Fruit fly (Drosophila melanogaster) whole organism, embryonic: ENCODE data around the gene CG12301.

Experiments used
- CG11695 ChIP-seq: fragments of 200-800 bp; sonication (Bioruptor generic); IDR thresholded peaks from 3 replicates; pipeline ENCODE4 v1.3.6; 2022; ENCODE audit warnings: missing biosample characterization, missing genetic modification characterization
- CG9797 ChIP-seq: fragments of 200-800 bp; sonication (Bioruptor generic); optimal IDR thresholded peaks from 3 replicates; lab custom pipeline; 2018; ENCODE audit warnings: missing biosample characterization, mild to moderate bottlenecking, missing genetic modification characterization
- MTF-1 ChIP-seq: fragments of 200-800 bp; sonication (Bioruptor generic); optimal IDR thresholded peaks from 2 replicates; lab custom pipeline; 2018; ENCODE audit warnings: missing biosample characterization, mild to moderate bottlenecking, missing genetic modification characterization, borderline replicate concordance
- Sin3A ChIP-seq: fragments of >200 bp; optimal IDR thresholded peaks from 2 replicates; lab custom pipeline; 2018
- Spps ChIP-seq: fragments of 200-800 bp; sonication (Bioruptor generic); optimal IDR thresholded peaks from 2 replicates; lab custom pipeline; 2018; ENCODE audit warnings: missing biosample characterization, mild to moderate bottlenecking, missing genetic modification characterization
- Taf1 ChIP-seq: fragments of 200-800 bp; sonication (Bioruptor generic); IDR thresholded peaks from 2 replicates; pipeline ENCODE4 v1.3.6; 2022; ENCODE audit warnings: missing biosample characterization, missing genetic modification characterization
- br ChIP-seq: fragments of >200 bp; optimal IDR thresholded peaks from 2 replicates; lab custom pipeline; 2017
- tgo ChIP-seq: fragments of 200-800 bp; sonication (Bioruptor generic); IDR thresholded peaks from 3 replicates; pipeline ENCODE4 v1.3.6; 2022; ENCODE audit warnings: missing biosample characterization, missing genetic modification characterization

DNA sequence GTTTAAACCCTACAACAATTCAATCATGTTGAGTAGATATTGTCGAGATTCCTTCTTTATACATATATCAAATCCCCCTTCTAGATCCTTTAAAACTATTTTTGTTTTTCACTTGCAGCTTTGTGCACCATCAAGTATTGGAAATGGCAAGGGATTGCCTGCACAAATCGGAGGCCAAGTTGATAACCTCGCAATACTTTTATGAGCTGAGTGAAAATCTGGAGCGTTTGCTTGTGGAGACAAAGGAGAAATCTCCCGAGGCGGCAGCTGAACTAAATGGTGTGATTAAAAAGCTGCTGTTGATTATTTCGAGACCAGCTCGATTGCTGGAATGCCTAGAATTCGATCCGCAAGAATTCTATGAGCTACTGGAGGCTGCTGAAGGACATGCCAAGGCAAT, 10.0 kb upstream of the CG12301 start:
- TF ChIP-seq Taf1 (no peak), Sin3A (lab: Kevin White, UChicago) (no peak), MTF-1 (GFP tag; lab: Kevin White, UChicago) (no peak), CG11695 (GFP tag; lab: Robert Waterston, UW) (no peak), tgo (GFP tag; lab: Robert Waterston, UW) (no peak), br (lab: Kevin White, UChicago) (no peak), Spps (no peak), CG9797 (GFP tag; lab: Kevin White, UChicago) (no peak)
